Worm (Caenorhabditis elegans) whole organism, L1 larva: ENCODE measurements around the gene glb-30.

Experiments used
- C16A3.4 ChIP-seq: fragments of 150-350 bp; optimal IDR thresholded peaks from 2 replicates; lab custom pipeline; 2014; ENCODE audit warnings: missing biosample characterization, missing genetic modification characterization
- C34B4.2 ChIP-seq: sonication (generic microtip); optimal IDR thresholded peaks from 2 replicates; lab custom pipeline; 2017; ENCODE audit warnings: mild to moderate bottlenecking, missing genetic modification characterization, missing compliant biosample characterization
- aly-2 ChIP-seq: fragments of 150-350 bp; optimal IDR thresholded peaks from 2 replicates; lab custom pipeline; 2014; ENCODE audit warnings: missing biosample characterization, missing genetic modification characterization
- blmp-1 ChIP-seq: fragments of 150-350 bp; optimal IDR thresholded peaks from 2 replicates; lab custom pipeline; 2014; ENCODE audit warnings: missing biosample characterization, missing genetic modification characterization
- ceh-63 ChIP-seq: fragments of 200-800 bp; sonication (Bioruptor generic); optimal IDR thresholded peaks from 2 replicates; lab custom pipeline; 2018; ENCODE audit warnings: mild to moderate bottlenecking, missing genetic modification characterization, missing compliant biosample characterization
- ceh-8 ChIP-seq: fragments of 200-800 bp; sonication (Bioruptor generic); optimal IDR thresholded peaks from 2 replicates; lab custom pipeline; 2018; ENCODE audit warnings: mild to moderate bottlenecking, missing genetic modification characterization, moderate library complexity, missing compliant biosample characterization
- ceh-90 ChIP-seq: sonication (generic microtip); optimal IDR thresholded peaks from 2 replicates; lab custom pipeline; 2016; ENCODE audit warnings: missing genetic modification characterization, missing compliant biosample characterization
- ces-1 ChIP-seq: fragments of 150-350 bp; optimal IDR thresholded peaks from 2 replicates; lab custom pipeline; 2014; ENCODE audit warnings: missing biosample characterization, missing genetic modification reagents, missing genetic modification characterization
- dpl-1 ChIP-seq, 3 experiments: fragments of 150-350 bp in 2 of 3; sonication (generic microtip) in 1 of 3; optimal IDR thresholded peaks; 2 replicates each; lab custom pipeline; 2014 to 2017; ENCODE audit warnings: missing biosample characterization in 3 of 3, missing genetic modification characterization in 3 of 3, missing genetic modification reagents in 3 of 3
- dsc-1 ChIP-seq: sonication (generic microtip); optimal IDR thresholded peaks from 2 replicates; lab custom pipeline; 2016; ENCODE audit warnings: mild to moderate bottlenecking, missing genetic modification characterization, missing compliant biosample characterization
- egl-27 ChIP-seq, 2 experiments: fragments of 150-350 bp in 1 of 2; sonication (generic microtip); optimal IDR thresholded peaks; 3 replicates each; lab custom pipeline; 2017 to 2018; ENCODE audit warnings: missing biosample characterization in 2 of 2, missing genetic modification characterization in 2 of 2, missing genetic modification reagents in 2 of 2
- elt-3 ChIP-seq, 6 experiments: fragments of 150-350 bp in 1 of 6; sonication (generic microtip); optimal IDR thresholded peaks; 2 replicates each; lab custom pipeline; 2017 to 2018; ENCODE audit warnings: missing biosample characterization in 6 of 6, missing genetic modification characterization in 6 of 6, inconsistent platforms in 1 of 6
- ets-5 ChIP-seq: fragments of 200-800 bp; sonication (Bioruptor generic); IDR thresholded peaks from 2 replicates; pipeline ENCODE4 v1.3.6; 2022; ENCODE audit warnings: missing genetic modification characterization, missing compliant biosample characterization
- fkh-10 ChIP-seq: sonication (generic microtip); optimal IDR thresholded peaks from 2 replicates; lab custom pipeline; 2017; ENCODE audit warnings: missing biosample characterization, missing genetic modification reagents, missing genetic modification characterization
- fos-1 ChIP-seq: fragments of 150-350 bp; optimal IDR thresholded peaks from 2 replicates; lab custom pipeline; 2014; ENCODE audit warnings: missing biosample characterization, missing genetic modification characterization
- hpl-2 ChIP-seq: fragments of 150-350 bp; optimal IDR thresholded peaks from 2 replicates; lab custom pipeline; 2014; ENCODE audit warnings: missing biosample characterization, missing genetic modification reagents, missing genetic modification characterization
- irx-1 ChIP-seq: sonication (generic microtip); optimal IDR thresholded peaks from 2 replicates; lab custom pipeline; 2016; ENCODE audit warnings: missing genetic modification characterization, missing compliant biosample characterization
- lin-14 ChIP-seq: fragments of 200-800 bp; sonication (Bioruptor generic); optimal IDR thresholded peaks from 2 replicates; lab custom pipeline; 2018; ENCODE audit warnings: mild to moderate bottlenecking, missing genetic modification characterization, moderate library complexity, missing compliant biosample characterization
- lsy-2 ChIP-seq, 2 experiments: fragments of 150-350 bp; optimal IDR thresholded peaks; 2 replicates each; lab custom pipeline; 2014; ENCODE audit warnings: missing biosample characterization in 2 of 2, missing genetic modification characterization in 2 of 2
- mdl-1 ChIP-seq, 2 experiments: fragments of 150-350 bp; optimal IDR thresholded peaks; 2 replicates each; lab custom pipeline; 2014 to 2017; ENCODE audit warnings: missing biosample characterization in 2 of 2, missing genetic modification characterization in 2 of 2, inconsistent platforms in 1 of 2
- mep-1 ChIP-seq: fragments of 150-350 bp; optimal IDR thresholded peaks from 2 replicates; lab custom pipeline; 2014; ENCODE audit warnings: missing biosample characterization, missing genetic modification characterization
- nhr-11 ChIP-seq: fragments of 150-350 bp; optimal IDR thresholded peaks from 2 replicates; lab custom pipeline; 2014; ENCODE audit warnings: missing biosample characterization, missing genetic modification characterization
- nhr-28 ChIP-seq: fragments of 150-350 bp; optimal IDR thresholded peaks from 2 replicates; lab custom pipeline; 2014; ENCODE audit warnings: missing biosample characterization, missing genetic modification characterization
- nhr-77 ChIP-seq: fragments of 150-350 bp; optimal IDR thresholded peaks from 2 replicates; lab custom pipeline; 2014; ENCODE audit warnings: missing biosample characterization, missing genetic modification characterization
- nhr-90 ChIP-seq: sonication (generic microtip); optimal IDR thresholded peaks from 2 replicates; lab custom pipeline; 2016; ENCODE audit warnings: mild to moderate bottlenecking, missing genetic modification characterization, missing compliant biosample characterization; ENCODE audit not compliant: poor library complexity
- pqm-1 ChIP-seq: sonication (generic microtip); optimal IDR thresholded peaks from 3 replicates; lab custom pipeline; 2017; ENCODE audit warnings: missing biosample characterization, missing genetic modification characterization
- rnt-1 ChIP-seq: sonication (generic microtip); optimal IDR thresholded peaks from 2 replicates; lab custom pipeline; 2016; ENCODE audit warnings: mild to moderate bottlenecking, missing genetic modification characterization, moderate library complexity, missing compliant biosample characterization
- sox-4 ChIP-seq: sonication (generic microtip); optimal IDR thresholded peaks from 2 replicates; lab custom pipeline; 2016; ENCODE audit warnings: missing genetic modification characterization, missing compliant biosample characterization
- sptf-1 ChIP-seq: fragments of 150-350 bp; optimal IDR thresholded peaks from 2 replicates; lab custom pipeline; 2014; ENCODE audit warnings: missing biosample characterization, missing genetic modification characterization
- swsn-7 ChIP-seq: sonication (generic microtip); optimal IDR thresholded peaks from 2 replicates; lab custom pipeline; 2016; ENCODE audit warnings: missing genetic modification characterization, missing compliant biosample characterization
- tbx-2 ChIP-seq: sonication (generic microtip); optimal IDR thresholded peaks from 2 replicates; lab custom pipeline; 2016; ENCODE audit warnings: missing genetic modification characterization, missing compliant biosample characterization
- unc-30 ChIP-seq: sonication (generic microtip); optimal IDR thresholded peaks from 2 replicates; lab custom pipeline; 2017; ENCODE audit warnings: missing biosample characterization, missing genetic modification characterization
- unc-62 ChIP-seq: fragments of 150-350 bp; optimal IDR thresholded peaks from 2 replicates; lab custom pipeline; 2014; ENCODE audit warnings: missing biosample characterization, missing genetic modification reagents, missing genetic modification characterization
- unc-86 ChIP-seq: sonication (generic microtip); optimal IDR thresholded peaks from 2 replicates; lab custom pipeline; 2016; ENCODE audit warnings: missing genetic modification characterization, missing compliant biosample characterization
- vab-15 ChIP-seq: sonication (generic microtip); optimal IDR thresholded peaks from 2 replicates; lab custom pipeline; 2017; ENCODE audit warnings: missing genotype, mild to moderate bottlenecking, missing genetic modification characterization, missing compliant biosample characterization
- ztf-4 ChIP-seq: fragments of 150-350 bp; optimal IDR thresholded peaks from 2 replicates; lab custom pipeline; 2014; ENCODE audit warnings: missing biosample characterization, missing genetic modification characterization

glb-30 gene

ce11 chrIII:1616245-1617026 is 52.0 kb downstream of the glb-30 start (continued):
- peak; percentile 23 for TF ChIP-seq ztf-4 (tag; lab: Kevin White, UChicago)
- no peak for TF ChIP-seq unc-86 (tag; lab: Kevin White, UChicago)
- peak; percentile 32 to 62 (median 55) for TF ChIP-seq dpl-1 (GFP tag; optimal IDR thresholded peaks at IDR 0.05; lab: Kevin White, UChicago)
- TF ChIP-seq nhr-28 (tag; lab: Kevin White, UChicago): no peak
- no peak for TF ChIP-seq ces-1
- TF ChIP-seq C34B4.2 (tag; lab: Kevin White, UChicago): no peak
- no peak for TF ChIP-seq swsn-7 (tag; lab: Kevin White, UChicago)
- TF ChIP-seq C16A3.4 (tag; lab: Kevin White, UChicago): no peak
- TF ChIP-seq nhr-90 (tag; lab: Kevin White, UChicago): peak; percentile 20
- peak; percentile 1 for TF ChIP-seq mep-1 (tag; lab: Kevin White, UChicago)
- TF ChIP-seq mdl-1 (tag; optimal IDR thresholded peaks at IDR 0.05; lab: Kevin White, UChicago): no peak
- TF ChIP-seq pqm-1: no peak
- TF ChIP-seq elt-3 (tag; optimal IDR thresholded peaks at IDR 0.05; lab: Kevin White, UChicago): no peak
- TF ChIP-seq unc-30 (tag; lab: Kevin White, UChicago): no peak
- no peak for TF ChIP-seq tbx-2 (tag; lab: Kevin White, UChicago)
- no peak for TF ChIP-seq blmp-1
- no peak for TF ChIP-seq sptf-1 (tag; lab: Kevin White, UChicago)
- no peak for TF ChIP-seq irx-1 (tag; lab: Kevin White, UChicago)
- TF ChIP-seq hpl-2 (GFP tag; lab: Kevin White, UChicago): no peak
- TF ChIP-seq ceh-90 (tag; lab: Kevin White, UChicago): no peak
- TF ChIP-seq aly-2: peak; percentile 39
- TF ChIP-seq sox-4 (tag; lab: Kevin White, UChicago): no peak
- TF ChIP-seq fos-1 (tag; lab: Kevin White, UChicago): no peak
- peak; percentile 47 to 81 for TF ChIP-seq lsy-2 (tag; optimal IDR thresholded peaks at IDR 0.05; lab: Kevin White, UChicago)
- TF ChIP-seq dsc-1 (tag; lab: Kevin White, UChicago): no peak
- no peak for TF ChIP-seq unc-62 (GFP tag; lab: Kevin White, UChicago)
- TF ChIP-seq fkh-10: no peak
- TF ChIP-seq ceh-63: no peak
- 0 out of 2 replicates have a peak, but pooled peaks have one; percentile 50 for TF ChIP-seq ets-5 (GFP tag; lab: Robert Waterston, UW)
- TF ChIP-seq nhr-11 (tag; lab: Kevin White, UChicago): no peak
- no peak for TF ChIP-seq nhr-77 (tag; lab: Kevin White, UChicago)
- no peak for TF ChIP-seq vab-15 (tag; lab: Kevin White, UChicago)
- TF ChIP-seq rnt-1: peak; percentile 36
- TF ChIP-seq egl-27 (tag; optimal IDR thresholded peaks at IDR 0.05; lab: Kevin White, UChicago): no peak
- no peak for TF ChIP-seq lin-14
- TF ChIP-seq ceh-8: no peak
